Worm (Caenorhabditis elegans) whole organism, L4 larva: ENCODE results near the gene C23H5.8.
A peak's percentile ranks its signal among the peaks of the same experiment; 100 is the strongest.

ENCODE experiments used
- F10B5.3 ChIP-seq: sonication (generic microtip); optimal IDR thresholded peaks from 2 replicates; lab custom pipeline; 2016; ENCODE audit warnings: mild to moderate bottlenecking, missing genetic modification characterization, missing compliant biosample characterization
- F49E8.2 ChIP-seq: sonication (generic microtip); optimal IDR thresholded peaks from 2 replicates; lab custom pipeline; 2016; ENCODE audit warnings: missing compliant biosample characterization, mild to moderate bottlenecking, missing genetic modification characterization, borderline replicate concordance
- Y5F2A.4 ChIP-seq: fragments of 200-800 bp; sonication (Bioruptor generic); optimal IDR thresholded peaks from 2 replicates; lab custom pipeline; 2018; ENCODE audit warnings: mild to moderate bottlenecking, missing genetic modification characterization, missing compliant biosample characterization
- Y75B8A.6 ChIP-seq: fragments of 200-800 bp; sonication (Bioruptor generic); IDR thresholded peaks from 2 replicates; pipeline ENCODE4 v1.3.6; 2022; ENCODE audit warnings: missing genetic modification reagents, missing genetic modification characterization, missing compliant biosample characterization
- ZK546.5 ChIP-seq, 2 experiments: sonication (generic microtip); optimal IDR thresholded peaks; 2 replicates each; lab custom pipeline; 2017; ENCODE audit warnings: missing biosample characterization in 2 of 2, missing genetic modification characterization in 2 of 2
- aha-1 ChIP-seq: fragments of 150-350 bp; peaks from one replicate; lab custom pipeline; 2014; ENCODE audit warnings: missing biosample characterization, missing genetic modification characterization
- ces-1 ChIP-seq: fragments of 150-350 bp; sonication (generic microtip); optimal IDR thresholded peaks from 4 replicates; lab custom pipeline; 2014; ENCODE audit warnings: missing biosample characterization, missing genetic modification reagents, missing genetic modification characterization
- cey-2 ChIP-seq: sonication (generic microtip); optimal IDR thresholded peaks from 3 replicates; lab custom pipeline; 2017; ENCODE audit warnings: missing genetic modification characterization, mild to moderate bottlenecking, missing compliant biosample characterization, antibody characterized with exemption, borderline replicate concordance; ENCODE audit not compliant: insufficient read depth
- ctbp-1 ChIP-seq: fragments of 200-800 bp; sonication (Bioruptor generic); IDR thresholded peaks from 2 replicates; pipeline ENCODE4 v1.3.6; 2022; ENCODE audit warnings: missing genetic modification reagents, missing genetic modification characterization, missing compliant biosample characterization
- daf-16 ChIP-seq, 3 experiments: sonication (generic microtip); optimal IDR thresholded peaks; 2 replicates each; lab custom pipeline; 2016 to 2017; ENCODE audit warnings: missing genetic modification characterization in 3 of 3, missing genetic modification reagents in 3 of 3, mild to moderate bottlenecking in 2 of 3, missing compliant biosample characterization in 2 of 3, missing biosample characterization in 1 of 3, moderate library complexity in 1 of 3
- daf-8 ChIP-seq: fragments of 200-800 bp; sonication (Bioruptor generic); IDR thresholded peaks from 2 replicates; pipeline ENCODE4 v1.3.6; 2022; ENCODE audit warnings: missing genetic modification characterization, missing compliant biosample characterization
- dpl-1 ChIP-seq: fragments of 150-350 bp; optimal IDR thresholded peaks from 2 replicates; lab custom pipeline; 2014; ENCODE audit warnings: missing biosample characterization, missing genetic modification reagents, missing genetic modification characterization
- dve-1 ChIP-seq: sonication (generic microtip); optimal IDR thresholded peaks from 2 replicates; lab custom pipeline; 2017; ENCODE audit warnings: antibody characterized with exemption, mild to moderate bottlenecking, missing genetic modification characterization, missing compliant biosample characterization; ENCODE audit not compliant: insufficient read depth
- egl-27 ChIP-seq: sonication (generic microtip); optimal IDR thresholded peaks from 3 replicates; lab custom pipeline; 2017; ENCODE audit warnings: missing biosample characterization, missing genetic modification reagents, missing genetic modification characterization
- fkh-10 ChIP-seq: fragments of 150-350 bp; optimal IDR thresholded peaks from 2 replicates; lab custom pipeline; 2014; ENCODE audit warnings: missing biosample characterization, missing genetic modification reagents, missing genetic modification characterization
- hlh-11 ChIP-seq: fragments of 200-800 bp; sonication (Bioruptor generic); optimal IDR thresholded peaks from 2 replicates; lab custom pipeline; 2018; ENCODE audit warnings: mild to moderate bottlenecking, missing genetic modification characterization, missing compliant biosample characterization
- lin-1 ChIP-seq: fragments of 200-800 bp; sonication (Bioruptor generic); IDR thresholded peaks from 2 replicates; pipeline ENCODE4 v1.3.6; 2022; ENCODE audit warnings: missing genetic modification reagents, missing genetic modification characterization, missing compliant biosample characterization
- lin-15B ChIP-seq: fragments of 150-350 bp; sonication (generic microtip); optimal IDR thresholded peaks from 3 replicates; lab custom pipeline; 2014; ENCODE audit warnings: missing biosample characterization, missing genetic modification characterization
- lin-29 ChIP-seq: fragments of 200-800 bp; sonication (Bioruptor generic); IDR thresholded peaks from 2 replicates; pipeline ENCODE4 v1.3.6; 2022; ENCODE audit warnings: missing genetic modification reagents, missing genetic modification characterization, missing compliant biosample characterization
- lin-39 ChIP-seq: fragments of 150-350 bp; optimal IDR thresholded peaks from 2 replicates; lab custom pipeline; 2014; ENCODE audit warnings: missing biosample characterization, missing genetic modification reagents, missing genetic modification characterization
- lsy-2 ChIP-seq, 2 experiments: fragments of 150-350 bp in 1 of 2; sonication (generic microtip) in 1 of 2; optimal IDR thresholded peaks; 2 replicates each; lab custom pipeline; 2014 to 2017; ENCODE audit warnings: missing biosample characterization in 2 of 2, missing genetic modification characterization in 2 of 2
- mdl-1 ChIP-seq, 2 experiments: fragments of 150-350 bp in 1 of 2; sonication (generic microtip) in 1 of 2; optimal IDR thresholded peaks; 2 replicates each; lab custom pipeline; 2014 to 2017; ENCODE audit warnings: missing biosample characterization in 2 of 2, missing genetic modification characterization in 2 of 2
- mep-1 ChIP-seq: fragments of 150-350 bp; sonication (generic microtip); optimal IDR thresholded peaks from 3 replicates; lab custom pipeline; 2014; ENCODE audit warnings: missing biosample characterization, missing genetic modification characterization
- mes-2 ChIP-seq: sonication (generic microtip); optimal IDR thresholded peaks from 2 replicates; lab custom pipeline; 2016; ENCODE audit warnings: missing genotype, mild to moderate bottlenecking, missing genetic modification characterization, missing compliant biosample characterization; ENCODE audit not compliant: poor library complexity, severe bottlenecking
- mxl-3 ChIP-seq: fragments of 200-800 bp; sonication (Bioruptor generic); optimal IDR thresholded peaks from 2 replicates; lab custom pipeline; 2018; ENCODE audit warnings: mild to moderate bottlenecking, missing genetic modification characterization, missing compliant biosample characterization
- nhr-11 ChIP-seq: fragments of 150-350 bp; optimal IDR thresholded peaks from 2 replicates; lab custom pipeline; 2014; ENCODE audit warnings: missing biosample characterization, missing genetic modification characterization
- nhr-111 ChIP-seq: fragments of 200-800 bp; sonication (Bioruptor generic); optimal IDR thresholded peaks from 2 replicates; lab custom pipeline; 2018; ENCODE audit warnings: mild to moderate bottlenecking, missing genetic modification characterization, missing compliant biosample characterization
- nhr-237 ChIP-seq: sonication (generic microtip); optimal IDR thresholded peaks from 2 replicates; lab custom pipeline; 2017; ENCODE audit warnings: missing biosample characterization, missing genetic modification characterization
- nhr-25 ChIP-seq: sonication (generic microtip); optimal IDR thresholded peaks from 2 replicates; lab custom pipeline; 2017; ENCODE audit warnings: missing genetic modification characterization, mild to moderate bottlenecking, missing compliant biosample characterization, antibody characterized with exemption, moderate library complexity, borderline replicate concordance; ENCODE audit not compliant: insufficient read depth
- nhr-28 ChIP-seq: fragments of 150-350 bp; optimal IDR thresholded peaks from 2 replicates; lab custom pipeline; 2014; ENCODE audit warnings: missing biosample characterization, missing genetic modification characterization
- nhr-6 ChIP-seq: fragments of 150-350 bp; optimal IDR thresholded peaks from 2 replicates; lab custom pipeline; 2014; ENCODE audit warnings: missing biosample characterization, missing genetic modification characterization
- php-3 ChIP-seq: fragments of 200-800 bp; sonication (Bioruptor generic); IDR thresholded peaks from 2 replicates; pipeline ENCODE4 v1.3.6; 2022; ENCODE audit warnings: missing genetic modification reagents, missing genetic modification characterization, missing compliant biosample characterization
- spr-3 ChIP-seq: fragments of 200-800 bp; sonication (Bioruptor generic); optimal IDR thresholded peaks from 2 replicates; lab custom pipeline; 2018; ENCODE audit warnings: mild to moderate bottlenecking, missing genetic modification characterization, missing compliant biosample characterization
- tra-1 ChIP-seq: fragments of 200-800 bp; sonication (Bioruptor generic); IDR thresholded peaks from 2 replicates; pipeline ENCODE4 v1.3.6; 2022; ENCODE audit warnings: missing genetic modification reagents, missing genetic modification characterization, missing compliant biosample characterization
- unc-62 ChIP-seq, 3 experiments: fragments of 150-350 bp in 1 of 3; sonication (generic microtip); optimal IDR thresholded peaks in 2 of 3; peaks in 1 of 3; 1 replicate in 1 of 3; 2 replicates in 2 of 3; lab custom pipeline; 2014 to 2017; ENCODE audit warnings: missing biosample characterization in 3 of 3, missing genetic modification characterization in 3 of 3, missing genetic modification reagents in 3 of 3, missing genotype in 1 of 3
- vab-7 ChIP-seq: fragments of 200-800 bp; sonication (Bioruptor generic); IDR thresholded peaks from 2 replicates; pipeline ENCODE4 v1.3.6; 2022; ENCODE audit warnings: missing genetic modification reagents, missing genetic modification characterization, missing compliant biosample characterization
- zag-1 ChIP-seq: fragments of 150-350 bp; optimal IDR thresholded peaks from 2 replicates; lab custom pipeline; 2014; ENCODE audit warnings: missing biosample characterization, missing genetic modification characterization
- zip-2 ChIP-seq: fragments of 150-350 bp; optimal IDR thresholded peaks from 2 replicates; lab custom pipeline; 2014; ENCODE audit warnings: missing biosample characterization, missing genetic modification characterization

The C23H5.8 gene

ce11 chrIV:2083146-2083545 is 30.1 kb downstream of the C23H5.8 start:
- TF ChIP-seq spr-3 = no peak
- no peak for TF ChIP-seq lin-29
- no peak for TF ChIP-seq hlh-11
- no peak for TF ChIP-seq aha-1 (tag; lab: Kevin White, UChicago)
- no peak for TF ChIP-seq nhr-11 (tag; lab: Kevin White, UChicago)
- peak; percentile 2 for TF ChIP-seq nhr-6 (tag; lab: Kevin White, UChicago)
- no peak for TF ChIP-seq F10B5.3
- peak; percentile 47 for TF ChIP-seq mes-2 (tag; lab: Kevin White, UChicago)
- no peak for TF ChIP-seq F49E8.2
- no peak for TF ChIP-seq Y75B8A.6
- TF ChIP-seq lin-15B (tag; lab: Kevin White, UChicago) = no peak
- TF ChIP-seq mdl-1 (tag; optimal IDR thresholded peaks at IDR 0.05; lab: Kevin White, UChicago) = peak in 1 of 2 experiments; percentile 53
- TF ChIP-seq dpl-1 (GFP tag; lab: Kevin White, UChicago) = no peak
- TF ChIP-seq lin-1 (GFP tag; lab: Robert Waterston, UW) = no peak
- peak; percentile 17 for TF ChIP-seq nhr-25
- TF ChIP-seq nhr-237 (tag; lab: Kevin White, UChicago) = no peak
- TF ChIP-seq ctbp-1 (GFP tag; lab: Robert Waterston, UW) = no peak
- no peak for TF ChIP-seq ZK546.5 (tag; optimal IDR thresholded peaks at IDR 0.05; lab: Kevin White, UChicago)
- peak; percentile 82 for TF ChIP-seq nhr-28 (tag; lab: Kevin White, UChicago)
- TF ChIP-seq Y5F2A.4 = no peak
- TF ChIP-seq dve-1 (tag; lab: Kevin White, UChicago) = peak; percentile 42
- peak; percentile 71 for TF ChIP-seq mxl-3 (GFP tag; lab: Kevin White, UChicago)
- TF ChIP-seq vab-7 (GFP tag; lab: Robert Waterston, UW) = no peak
- TF ChIP-seq daf-8 (GFP tag; lab: Robert Waterston, UW) = no peak
- no peak for TF ChIP-seq zip-2
- TF ChIP-seq mep-1 (tag; lab: Kevin White, UChicago) = peak; percentile 52
- no peak for TF ChIP-seq tra-1 (GFP tag; lab: Robert Waterston, UW)
- TF ChIP-seq egl-27 (tag; lab: Kevin White, UChicago) = no peak
- TF ChIP-seq nhr-111 (GFP tag; lab: Kevin White, UChicago) = no peak
- no peak for TF ChIP-seq cey-2 (tag; lab: Kevin White, UChicago)
- TF ChIP-seq, all 104 proteins: peak for 8

DNA sequence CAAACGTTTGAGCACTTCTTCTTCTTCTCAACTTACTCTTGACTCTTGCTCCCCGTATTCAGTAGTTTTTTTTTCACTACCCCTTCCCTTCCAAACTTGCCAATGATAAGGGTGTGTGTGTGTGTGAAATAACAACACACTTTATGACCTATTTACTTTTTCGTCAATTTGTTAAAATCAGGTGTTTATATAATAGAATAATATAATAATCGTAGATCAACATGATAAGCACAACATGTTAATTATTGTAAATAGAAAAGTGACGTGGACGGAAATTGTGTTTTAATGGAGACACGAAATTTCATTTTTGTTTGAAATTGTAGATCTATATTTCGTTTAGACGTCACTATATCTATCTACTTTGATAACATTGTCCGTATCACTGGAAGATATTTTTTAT is 32.9 kb downstream of the C23H5.8 start:
- TF ChIP-seq ZK546.5 (tag; optimal IDR thresholded peaks at IDR 0.05; lab: Kevin White, UChicago) (no peak), daf-16 (GFP tag; optimal IDR thresholded peaks at IDR 0.05; lab: Kevin White, UChicago) (no peak), daf-16 (tag; optimal IDR thresholded peaks at IDR 0.05; lab: Kevin White, UChicago) (peak; percentile 94)
- TF ChIP-seq, all 104 proteins: peak for 1

DNA sequence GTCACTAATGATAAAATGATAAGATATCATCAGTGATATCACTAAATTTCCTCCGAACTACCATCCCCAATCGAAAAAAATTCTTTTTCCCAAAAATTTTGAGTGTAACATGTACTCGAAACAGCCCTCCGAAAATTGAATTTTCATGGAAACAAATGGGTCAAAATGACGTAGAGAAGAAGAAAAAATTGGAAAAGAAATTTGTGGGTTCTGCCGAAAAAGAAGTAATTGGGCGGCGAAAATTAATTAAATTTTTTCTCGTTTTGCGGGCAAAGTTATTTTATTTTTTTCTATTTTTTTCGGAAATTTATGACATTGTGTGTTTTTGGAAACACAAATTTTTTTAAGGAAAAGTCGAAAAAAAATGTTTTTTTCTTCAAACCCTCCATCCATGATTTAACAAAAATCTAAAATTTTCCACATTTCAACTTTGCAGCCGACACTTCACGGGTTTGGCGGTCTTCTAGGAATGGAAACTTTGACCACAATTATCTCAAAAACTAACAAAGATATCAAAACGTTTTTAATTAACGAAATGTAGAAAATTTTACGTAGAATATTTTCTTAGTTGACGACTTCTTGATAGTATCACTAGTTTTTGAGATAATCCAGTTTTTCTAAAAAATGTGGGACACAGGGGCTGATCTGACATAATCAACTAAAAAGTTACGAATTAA is 35.9 kb downstream of the C23H5.8 start:
- no peak for TF ChIP-seq lin-39
- no peak for TF ChIP-seq ctbp-1 (GFP tag; lab: Robert Waterston, UW)
- peak in 1 of 2 experiments; percentile 2 for TF ChIP-seq unc-62 (GFP tag; optimal IDR thresholded peaks at IDR 0.05 in 1 of 2; lab: Kevin White, UChicago)
- TF ChIP-seq unc-62 (tag; optimal IDR thresholded peaks at IDR 0.05; lab: Kevin White, UChicago) = no peak
- no peak for TF ChIP-seq fkh-10 (GFP tag; lab: Kevin White, UChicago)
- peak; percentile 66 for TF ChIP-seq ces-1 (GFP tag; lab: Kevin White, UChicago)
- no peak for TF ChIP-seq zag-1
- peak in 1 of 2 experiments; percentile 13 for TF ChIP-seq lsy-2 (tag; optimal IDR thresholded peaks at IDR 0.05; lab: Kevin White, UChicago)
- no peak for TF ChIP-seq php-3 (GFP tag; lab: Robert Waterston, UW)
- TF ChIP-seq F49E8.2 = no peak
